Fruit fly (Drosophila melanogaster): Measurements from ENCODE around the gene CG4949.

CG4949 gene

dm6 chrX:17087575-17087974 lies 8.9 kb downstream of the CG4949 start, which contains the start of gene CG8945:
Gene CG8945, minus strand, starts transcription at chrX:17087675.
- TF ChIP-seq CG15336 (GFP tag; IDR thresholded peaks at IDR 0.05) (no peak), svp (GFP tag) (peak; percentile 27)

dm6 chrX:17090585-17090984 lies 11.9 kb downstream of the CG4949 start:
- TF ChIP-seq ss (GFP tag; optimal IDR thresholded peaks at IDR 0.05) (no peak), Smox (GFP tag; optimal IDR thresholded peaks at IDR 0.05) (no peak), esn (GFP tag; optimal IDR thresholded peaks at IDR 0.05) (no peak), Eip93F (GFP tag; optimal IDR thresholded peaks at IDR 0.05) (no peak), eg (GFP tag; IDR thresholded peaks at IDR 0.05) (peak; percentile 40; the same call in 1 of the 3 replicates), CG6808 (GFP tag; optimal IDR thresholded peaks at IDR 0.05) (no peak), Sox15 (GFP tag; optimal IDR thresholded peaks at IDR 0.05) (no peak), achi (GFP tag; optimal IDR thresholded peaks at IDR 0.05) (peak; percentile 18), Blimp-1 (GFP tag; optimal IDR thresholded peaks at IDR 0.05) (no peak), cyc (GFP tag; optimal IDR thresholded peaks at IDR 0.05) (no peak), Eip78C (GFP tag) (no peak), CG6854 (GFP tag; optimal IDR thresholded peaks at IDR 0.05) (no peak), Sox14 (GFP tag; optimal IDR thresholded peaks at IDR 0.05) (no peak), CG15336 (GFP tag; IDR thresholded peaks at IDR 0.05) (0 out of 2 replicates have a peak, but pooled peaks have one; percentile 25), dac (GFP tag; optimal IDR thresholded peaks at IDR 0.05) (no peak), Lpt (GFP tag; optimal IDR thresholded peaks at IDR 0.05) (no peak), Ets96B (tag; optimal IDR thresholded peaks at IDR 0.05) (no peak), Eip75B (GFP tag; optimal IDR thresholded peaks at IDR 0.05) (no peak), Hr4 (GFP tag; optimal IDR thresholded peaks at IDR 0.05) (no peak), OdsH (GFP tag; optimal IDR thresholded peaks at IDR 0.05) (no peak), Met (GFP tag; optimal IDR thresholded peaks at IDR 0.05) (no peak), Hr39 (GFP tag; optimal IDR thresholded peaks at IDR 0.05) (no peak), CG3032 (tag; optimal IDR thresholded peaks at IDR 0.05) (no peak), lz (GFP tag; optimal IDR thresholded peaks at IDR 0.05) (peak; percentile 13), CG11294 (GFP tag; IDR thresholded peaks at IDR 0.05) (no peak), vri (GFP tag; optimal IDR thresholded peaks at IDR 0.05) (no peak), CG3919 (GFP tag; optimal IDR thresholded peaks at IDR 0.05) (no peak), svp (GFP tag) (peak; percentile 38), salr (GFP tag; optimal IDR thresholded peaks at IDR 0.05) (no peak), fd59A (GFP tag; optimal IDR thresholded peaks at IDR 0.05) (no peak), CG10631 (GFP tag; optimal IDR thresholded peaks at IDR 0.05) (peak; percentile 6), Gug (GFP tag; IDR thresholded peaks at IDR 0.05) (0 out of 2 replicates have a peak, but pooled peaks have one; percentile 15), fkh (GFP tag; optimal IDR thresholded peaks at IDR 0.05) (no peak), net (GFP tag; optimal IDR thresholded peaks at IDR 0.05) (no peak), CG9139 (GFP tag; optimal IDR thresholded peaks at IDR 0.05) (no peak), CG11902 (GFP tag; optimal IDR thresholded peaks at IDR 0.05) (no peak), CG16779 (tag; optimal IDR thresholded peaks at IDR 0.05) (no peak), CG7368 (GFP tag; optimal IDR thresholded peaks at IDR 0.05) (no peak), dsx (GFP tag; optimal IDR thresholded peaks at IDR 0.05; ENCODE audit: poor library complexity, severe bottlenecking) (no peak), CG6276 (GFP tag; optimal IDR thresholded peaks at IDR 0.05) (no peak), CG8632 (GFP tag; optimal IDR thresholded peaks at IDR 0.05) (no peak), CG10669 (GFP tag; optimal IDR thresholded peaks at IDR 0.05) (no peak), CG8119 (GFP tag; IDR thresholded peaks at IDR 0.05) (no peak), topi (GFP tag; optimal IDR thresholded peaks at IDR 0.05) (peak; percentile 24), acj6 (GFP tag; optimal IDR thresholded peaks at IDR 0.05) (no peak), CG11762 (GFP tag; optimal IDR thresholded peaks at IDR 0.05; ENCODE audit: insufficient read depth) (no peak), spab (GFP tag; optimal IDR thresholded peaks at IDR 0.05) (no peak), CG31627 (GFP tag; optimal IDR thresholded peaks at IDR 0.05) (no peak), Hr38 (GFP tag; optimal IDR thresholded peaks at IDR 0.05) (no peak), CG8319 (GFP tag; optimal IDR thresholded peaks at IDR 0.05) (no peak)
